Worm (Caenorhabditis elegans) whole organism, L1 larva: ENCODE results near the gene tpp-2.

Experiments
- C16A3.4 ChIP-seq: fragments of 150-350 bp; optimal IDR thresholded peaks from 2 replicates; lab custom pipeline; 2014; ENCODE audit warnings: missing biosample characterization, missing genetic modification characterization
- F16B12.6 ChIP-seq: fragments of 150-350 bp; optimal IDR thresholded peaks from 2 replicates; lab custom pipeline; 2014; ENCODE audit warnings: missing biosample characterization, missing genetic modification characterization
- Y116A8C.19 ChIP-seq: sonication (generic microtip); optimal IDR thresholded peaks from 2 replicates; lab custom pipeline; 2016; ENCODE audit warnings: missing compliant biosample characterization, missing genetic modification characterization, borderline replicate concordance
- alr-1 ChIP-seq: fragments of 200-800 bp; sonication (Bioruptor generic); optimal IDR thresholded peaks from 2 replicates; lab custom pipeline; 2018; ENCODE audit warnings: borderline replicate concordance, mild to moderate bottlenecking, missing genetic modification characterization, missing compliant biosample characterization
- aly-2 ChIP-seq: fragments of 150-350 bp; optimal IDR thresholded peaks from 2 replicates; lab custom pipeline; 2014; ENCODE audit warnings: missing biosample characterization, missing genetic modification characterization
- blmp-1 ChIP-seq: fragments of 150-350 bp; optimal IDR thresholded peaks from 2 replicates; lab custom pipeline; 2014; ENCODE audit warnings: missing biosample characterization, missing genetic modification characterization
- ceh-63 ChIP-seq: fragments of 200-800 bp; sonication (Bioruptor generic); optimal IDR thresholded peaks from 2 replicates; lab custom pipeline; 2018; ENCODE audit warnings: mild to moderate bottlenecking, missing genetic modification characterization, missing compliant biosample characterization
- ces-1 ChIP-seq: fragments of 150-350 bp; optimal IDR thresholded peaks from 2 replicates; lab custom pipeline; 2014; ENCODE audit warnings: missing biosample characterization, missing genetic modification reagents, missing genetic modification characterization
- dpl-1 ChIP-seq, 3 experiments: fragments of 150-350 bp in 2 of 3; sonication (generic microtip) in 1 of 3; optimal IDR thresholded peaks; 2 replicates each; lab custom pipeline; 2014 to 2017; ENCODE audit warnings: missing biosample characterization in 3 of 3, missing genetic modification characterization in 3 of 3, missing genetic modification reagents in 3 of 3
- dsc-1 ChIP-seq: sonication (generic microtip); optimal IDR thresholded peaks from 2 replicates; lab custom pipeline; 2016; ENCODE audit warnings: mild to moderate bottlenecking, missing genetic modification characterization, missing compliant biosample characterization
- egl-27 ChIP-seq, 2 experiments: fragments of 150-350 bp in 1 of 2; sonication (generic microtip); optimal IDR thresholded peaks; 3 replicates each; lab custom pipeline; 2017 to 2018; ENCODE audit warnings: missing biosample characterization in 2 of 2, missing genetic modification characterization in 2 of 2, missing genetic modification reagents in 2 of 2
- elt-3 ChIP-seq, 6 experiments: fragments of 150-350 bp in 1 of 6; sonication (generic microtip); optimal IDR thresholded peaks; 2 replicates each; lab custom pipeline; 2017 to 2018; ENCODE audit warnings: missing biosample characterization in 6 of 6, missing genetic modification characterization in 6 of 6, inconsistent platforms in 1 of 6
- ets-5 ChIP-seq: fragments of 200-800 bp; sonication (Bioruptor generic); IDR thresholded peaks from 2 replicates; pipeline ENCODE4 v1.3.6; 2022; ENCODE audit warnings: missing genetic modification characterization, missing compliant biosample characterization
- fkh-10 ChIP-seq: sonication (generic microtip); optimal IDR thresholded peaks from 2 replicates; lab custom pipeline; 2017; ENCODE audit warnings: missing biosample characterization, missing genetic modification reagents, missing genetic modification characterization
- fkh-4 ChIP-seq: sonication (generic microtip); optimal IDR thresholded peaks from 2 replicates; lab custom pipeline; 2016; ENCODE audit warnings: missing compliant biosample characterization, missing genetic modification characterization, borderline replicate concordance
- fos-1 ChIP-seq: fragments of 150-350 bp; optimal IDR thresholded peaks from 2 replicates; lab custom pipeline; 2014; ENCODE audit warnings: missing biosample characterization, missing genetic modification characterization
- grh-1 ChIP-seq: fragments of 200-800 bp; sonication (Bioruptor generic); IDR thresholded peaks from 2 replicates; pipeline ENCODE4 v1.3.6; 2022; ENCODE audit warnings: missing genetic modification reagents, missing genetic modification characterization, missing compliant biosample characterization
- hlh-4 ChIP-seq: sonication (generic microtip); optimal IDR thresholded peaks from 2 replicates; lab custom pipeline; 2016; ENCODE audit warnings: mild to moderate bottlenecking, missing genetic modification characterization, missing compliant biosample characterization
- hpl-2 ChIP-seq: fragments of 150-350 bp; optimal IDR thresholded peaks from 2 replicates; lab custom pipeline; 2014; ENCODE audit warnings: missing biosample characterization, missing genetic modification reagents, missing genetic modification characterization
- jun-1 ChIP-seq: fragments of 150-350 bp; optimal IDR thresholded peaks from 2 replicates; lab custom pipeline; 2014; ENCODE audit warnings: missing biosample characterization, missing genetic modification reagents, missing genetic modification characterization
- lin-14 ChIP-seq: fragments of 200-800 bp; sonication (Bioruptor generic); optimal IDR thresholded peaks from 2 replicates; lab custom pipeline; 2018; ENCODE audit warnings: mild to moderate bottlenecking, missing genetic modification characterization, moderate library complexity, missing compliant biosample characterization
- lin-15B ChIP-seq: fragments of 150-350 bp; sonication (generic microtip); optimal IDR thresholded peaks from 3 replicates; lab custom pipeline; 2014; ENCODE audit warnings: missing biosample characterization, missing genetic modification characterization
- mab-9 ChIP-seq: fragments of 200-800 bp; sonication (Bioruptor generic); IDR thresholded peaks from 2 replicates; pipeline ENCODE4 v1.3.6; 2022; ENCODE audit warnings: missing genetic modification reagents, missing genetic modification characterization, missing compliant biosample characterization
- nhr-19 ChIP-seq: fragments of 200-800 bp; sonication (Bioruptor generic); conservative IDR thresholded peaks from 2 replicates; pipeline ENCODE4 v1.3.6; 2022; ENCODE audit warnings: missing genetic modification characterization, missing compliant biosample characterization
- nhr-28 ChIP-seq: fragments of 150-350 bp; optimal IDR thresholded peaks from 2 replicates; lab custom pipeline; 2014; ENCODE audit warnings: missing biosample characterization, missing genetic modification characterization
- nhr-76 ChIP-seq: sonication (generic microtip); optimal IDR thresholded peaks from 2 replicates; lab custom pipeline; 2017; ENCODE audit warnings: missing biosample characterization, missing genetic modification characterization
- nhr-77 ChIP-seq: fragments of 150-350 bp; optimal IDR thresholded peaks from 2 replicates; lab custom pipeline; 2014; ENCODE audit warnings: missing biosample characterization, missing genetic modification characterization
- rnt-1 ChIP-seq: sonication (generic microtip); optimal IDR thresholded peaks from 2 replicates; lab custom pipeline; 2016; ENCODE audit warnings: mild to moderate bottlenecking, missing genetic modification characterization, moderate library complexity, missing compliant biosample characterization
- snpc-4 ChIP-seq: fragments of 150-350 bp; optimal IDR thresholded peaks from 2 replicates; lab custom pipeline; 2014; ENCODE audit warnings: missing biosample characterization, missing genetic modification characterization
- unc-30 ChIP-seq: sonication (generic microtip); optimal IDR thresholded peaks from 2 replicates; lab custom pipeline; 2017; ENCODE audit warnings: missing biosample characterization, missing genetic modification characterization
- unc-62 ChIP-seq: fragments of 150-350 bp; optimal IDR thresholded peaks from 2 replicates; lab custom pipeline; 2014; ENCODE audit warnings: missing biosample characterization, missing genetic modification reagents, missing genetic modification characterization
- zag-1 ChIP-seq: fragments of 150-350 bp; optimal IDR thresholded peaks from 2 replicates; lab custom pipeline; 2014; ENCODE audit warnings: missing biosample characterization, missing genetic modification characterization
- ztf-11 ChIP-seq, 2 experiments: sonication (generic microtip); optimal IDR thresholded peaks; 2 replicates each; lab custom pipeline; 2016 to 2017; ENCODE audit warnings: missing genetic modification characterization in 2 of 2, missing biosample characterization in 1 of 2, missing compliant biosample characterization in 1 of 2

tpp-2 gene

DNA sequence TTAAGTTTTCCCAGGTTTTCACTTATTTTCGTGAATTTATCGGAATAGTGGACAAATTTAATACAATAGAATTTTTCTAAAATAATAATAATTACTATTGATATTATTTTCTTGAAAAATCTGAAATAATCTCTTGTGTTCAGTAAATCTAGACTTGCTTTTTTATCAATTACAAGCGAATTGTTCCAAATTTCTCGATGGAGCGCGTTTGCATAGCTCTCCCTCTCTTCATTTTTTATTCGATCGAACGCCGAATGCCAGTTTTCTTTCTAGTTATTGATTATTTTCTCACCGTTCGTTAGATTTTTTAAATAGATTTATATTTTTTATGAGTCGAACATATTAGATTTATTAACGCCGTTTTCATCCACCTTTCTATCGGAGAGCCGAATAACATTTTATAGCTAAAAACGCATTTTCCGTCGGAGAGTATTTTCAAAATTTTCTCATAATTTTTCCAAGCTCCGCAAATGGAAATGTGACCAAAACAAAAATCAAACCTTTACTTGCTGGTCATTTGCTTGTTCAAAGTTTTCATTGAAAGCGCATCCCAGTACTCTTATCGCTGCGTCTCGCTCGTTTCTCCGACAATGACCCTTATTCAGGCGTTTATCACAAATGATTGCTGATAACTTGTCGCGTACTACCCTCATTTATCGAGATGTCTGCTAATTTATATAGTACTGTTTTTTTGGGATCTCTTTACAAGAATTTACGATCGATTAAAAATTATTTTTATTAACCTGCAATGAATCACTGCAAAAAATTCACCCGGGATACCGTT is 25.4 kb upstream of the tpp-2 start (continued):
- TF ChIP-seq F16B12.6 (tag; lab: Kevin White, UChicago), result no peak
- no peak for TF ChIP-seq fos-1 (tag; lab: Kevin White, UChicago)
- peak; percentile 64 for TF ChIP-seq lin-14 (GFP tag; lab: Kevin White, UChicago)

DNA sequence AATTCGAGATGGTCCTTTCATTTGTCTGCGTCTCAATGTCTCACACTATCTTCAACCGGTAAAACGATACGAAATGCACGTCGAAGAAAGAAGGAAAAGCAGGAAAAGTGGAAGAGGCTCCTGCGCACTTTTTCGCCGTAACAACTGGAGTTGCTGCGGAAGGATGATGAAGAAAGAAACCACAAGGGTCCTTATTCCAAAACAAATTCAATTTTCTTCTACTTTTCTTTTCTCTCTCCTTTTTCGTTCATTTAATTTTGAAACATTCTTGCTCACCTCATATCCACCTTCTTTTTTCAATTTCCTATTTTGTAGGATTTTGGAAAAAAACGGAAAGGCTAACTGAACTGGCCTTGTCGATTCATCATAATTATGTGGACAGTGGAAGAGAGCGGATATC is 23.2 kb upstream of the tpp-2 start:
- TF ChIP-seq aly-2 (tag; lab: Kevin White, UChicago) (no peak), C16A3.4 (tag; lab: Kevin White, UChicago) (no peak), lin-14 (GFP tag; lab: Kevin White, UChicago) (peak; percentile 61), lin-15B (tag; lab: Kevin White, UChicago) (no peak)
- TF ChIP-seq, all 84 proteins: peak for 1

DNA sequence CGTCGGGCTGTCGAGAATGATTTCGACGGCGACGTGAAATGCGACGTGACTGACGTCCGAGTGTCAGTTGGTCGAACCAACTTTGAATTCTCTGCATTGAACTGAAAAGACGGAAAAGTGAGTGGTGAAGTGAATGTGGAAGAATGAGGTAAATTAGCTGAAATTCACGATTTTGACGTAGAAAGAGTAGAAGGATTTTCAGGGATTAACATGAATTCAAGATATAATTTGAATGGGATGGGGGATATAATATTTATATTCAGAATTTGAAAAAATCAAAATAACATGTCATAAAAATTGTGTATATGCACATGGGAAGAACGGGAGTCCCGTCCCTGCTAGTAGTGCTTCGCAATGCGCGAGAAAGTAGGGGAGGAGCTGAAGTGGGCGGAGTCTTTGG is 20.8 kb upstream of the tpp-2 start, which contains the start of gene C29H12.6:
Gene C29H12.6 (minus strand): TSS at position 101 of the 400 bp plus-strand sequence.
- no peak for TF ChIP-seq egl-27 (tag; optimal IDR thresholded peaks at IDR 0.05; lab: Kevin White, UChicago)
- peak; percentile 13 for TF ChIP-seq dsc-1 (tag; lab: Kevin White, UChicago)
- TF ChIP-seq fkh-10 (GFP tag; lab: Kevin White, UChicago), result no peak
- no peak for TF ChIP-seq ces-1 (GFP tag; lab: Kevin White, UChicago)
- TF ChIP-seq ets-5 (GFP tag; lab: Robert Waterston, UW), result no peak
- no peak for TF ChIP-seq hlh-4 (tag; lab: Kevin White, UChicago)
- no peak for TF ChIP-seq nhr-76 (tag; lab: Kevin White, UChicago)
- TF ChIP-seq, all 84 proteins: peak for 1

DNA sequence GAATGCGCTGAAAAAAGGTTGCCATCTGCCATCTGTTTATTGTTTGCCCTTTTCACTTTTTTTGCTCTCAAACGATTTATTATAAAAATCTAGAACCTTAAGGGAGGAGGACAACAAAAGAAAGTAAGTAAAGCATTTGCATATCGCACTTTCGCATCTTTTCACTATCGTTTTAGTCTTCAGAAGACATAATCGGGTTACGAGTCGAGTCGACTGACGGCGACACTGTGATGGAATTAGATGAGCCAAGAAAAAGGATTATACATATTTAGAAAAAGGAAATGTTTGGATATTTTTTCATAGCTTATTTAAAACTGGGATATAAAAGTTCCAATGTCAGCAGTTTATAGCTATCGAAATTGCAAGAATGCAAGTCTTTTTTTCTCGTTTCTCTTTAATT is 19.3 kb upstream of the tpp-2 start:
- TF ChIP-seq blmp-1 (tag; lab: Kevin White, UChicago), result peak; percentile 25
- TF ChIP-seq dpl-1 (GFP tag; optimal IDR thresholded peaks at IDR 0.05; lab: Kevin White, UChicago), result no peak

DNA sequence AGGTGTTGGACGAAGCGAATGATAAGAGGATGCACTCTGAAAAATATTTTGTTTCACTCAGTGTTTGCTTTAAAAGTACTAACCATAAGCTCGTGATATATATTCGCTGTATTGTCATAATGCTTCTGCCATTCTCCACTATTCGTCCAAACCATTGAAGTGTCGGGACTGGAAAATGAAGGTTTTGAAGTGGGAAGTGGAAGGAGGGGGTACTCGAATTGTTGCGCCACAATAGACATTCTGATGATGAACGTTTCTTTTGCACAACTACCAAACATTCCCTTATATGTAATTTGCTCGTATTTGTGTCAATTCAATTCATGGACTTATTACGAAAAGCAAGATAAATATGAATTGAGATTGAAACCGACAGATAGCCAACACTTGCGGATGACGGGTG is 17.9 kb upstream of the tpp-2 start:
- TF ChIP-seq nhr-19, result no peak
- TF ChIP-seq fkh-10 (GFP tag; lab: Kevin White, UChicago), result peak; percentile 16
- TF ChIP-seq, all 84 proteins: peak for 1

DNA sequence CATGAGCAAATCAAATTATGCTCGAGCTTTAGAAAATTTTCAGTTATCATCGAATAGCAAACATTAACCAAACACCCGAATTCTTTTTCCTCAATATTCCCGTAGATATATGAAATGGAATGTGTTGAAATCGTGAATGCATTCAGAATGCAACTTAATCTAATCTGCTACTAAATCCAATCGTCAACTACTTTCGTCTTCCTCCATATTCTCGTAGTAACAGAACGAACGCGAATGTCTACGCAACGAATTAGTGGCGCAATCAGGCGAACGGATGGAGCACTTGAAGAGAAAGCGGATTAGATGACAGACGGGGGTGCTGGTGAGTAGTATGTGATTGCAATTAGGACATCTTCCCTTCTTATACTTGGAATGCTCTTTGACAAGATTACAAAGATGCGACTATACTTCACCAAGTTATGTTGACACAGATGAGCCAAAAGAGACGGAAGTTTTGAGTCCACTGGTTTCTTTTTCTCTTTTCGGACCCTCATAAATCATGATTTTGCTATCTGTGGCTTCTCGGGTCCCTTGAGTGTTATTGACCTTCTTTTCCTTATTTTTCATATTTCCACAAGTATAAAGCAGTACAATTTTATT is 16.5 kb upstream of the tpp-2 start:
- TF ChIP-seq nhr-77 (no peak), lin-14 (GFP tag; lab: Kevin White, UChicago) (peak; percentile 16)
- TF ChIP-seq, all 84 proteins: peak for 1

DNA sequence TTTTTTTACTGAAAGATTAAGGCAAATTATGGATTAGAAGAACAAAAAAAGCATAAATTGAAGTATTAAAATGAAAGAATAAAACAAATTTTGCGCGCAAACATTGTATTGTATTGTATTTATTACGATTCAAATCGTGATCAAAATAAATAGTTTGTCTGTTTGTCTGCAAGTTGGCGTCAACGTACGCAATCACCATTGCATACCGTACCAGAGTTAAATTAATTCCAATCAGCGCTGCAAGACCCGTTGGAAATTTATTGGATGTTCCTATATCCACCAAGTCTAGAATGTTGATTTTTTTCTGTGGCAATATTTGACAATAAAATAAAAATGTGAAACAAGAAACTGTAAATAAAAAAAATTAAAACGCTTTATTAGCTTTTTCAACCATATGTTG is 15.8 kb upstream of the tpp-2 start, which contains the start of gene heri-1:
Gene heri-1 (minus strand): TSS at position 8 of the 400 bp plus-strand sequence.
- TF ChIP-seq rnt-1, result no peak
- no peak for TF ChIP-seq ets-5 (GFP tag; lab: Robert Waterston, UW)
- TF ChIP-seq grh-1 (GFP tag; lab: Robert Waterston, UW), result no peak
- TF ChIP-seq elt-3 (tag; optimal IDR thresholded peaks at IDR 0.05; lab: Kevin White, UChicago), result no peak
- no peak for TF ChIP-seq Y116A8C.19
- no peak for TF ChIP-seq ceh-63 (GFP tag; lab: Kevin White, UChicago)
- no peak for TF ChIP-seq nhr-28
- TF ChIP-seq unc-62 (GFP tag; lab: Kevin White, UChicago), result no peak
- no peak for TF ChIP-seq unc-30 (tag; lab: Kevin White, UChicago)
- TF ChIP-seq alr-1 (tag; lab: Kevin White, UChicago), result no peak
- TF ChIP-seq hpl-2 (GFP tag; lab: Kevin White, UChicago), result no peak
- TF ChIP-seq snpc-4 (tag; lab: Kevin White, UChicago), result no peak
- no peak for TF ChIP-seq ztf-11 (tag; optimal IDR thresholded peaks at IDR 0.05; lab: Kevin White, UChicago)
- no peak for TF ChIP-seq zag-1 (tag; lab: Kevin White, UChicago)
- TF ChIP-seq mab-9 (GFP tag; lab: Robert Waterston, UW), result no peak
- no peak for TF ChIP-seq fkh-10 (GFP tag; lab: Kevin White, UChicago)
- TF ChIP-seq fkh-4 (tag; lab: Kevin White, UChicago), result no peak
- no peak for TF ChIP-seq F16B12.6 (tag; lab: Kevin White, UChicago)
- TF ChIP-seq jun-1, result no peak
